Worm (Caenorhabditis elegans): ENCODE data around the gene str-146.

DNA sequence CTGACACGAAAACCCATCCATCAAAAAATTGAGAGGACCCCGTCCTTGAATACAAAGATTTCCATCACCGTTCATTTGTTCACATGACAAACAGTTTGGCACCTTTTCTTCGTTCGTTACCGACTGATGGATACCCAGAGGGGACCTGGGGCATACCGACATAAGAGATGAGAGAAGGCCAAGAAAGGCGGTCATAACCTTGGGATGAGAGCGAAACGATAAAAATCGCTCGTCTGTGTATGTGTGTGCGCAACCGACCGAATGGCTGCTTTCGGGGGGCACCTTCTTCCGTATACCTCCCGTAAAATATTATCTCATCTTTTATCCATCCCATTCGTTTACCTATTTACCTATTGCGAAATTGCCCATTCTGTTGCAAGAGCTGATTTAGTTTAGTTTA lies 50.3 kb downstream of the str-146 start:
- TF ChIP-seq him-1 (tag; optimal IDR thresholded peaks at IDR 0.05) (no peak), dao-5 (tag; optimal IDR thresholded peaks at IDR 0.05) (no peak), W03F9.2 (tag; optimal IDR thresholded peaks at IDR 0.05) (no peak)

Measured in whole organism, L4/young adult.